Worm (Caenorhabditis elegans): ENCODE results near the gene Y57G11C.1147.

DNA sequence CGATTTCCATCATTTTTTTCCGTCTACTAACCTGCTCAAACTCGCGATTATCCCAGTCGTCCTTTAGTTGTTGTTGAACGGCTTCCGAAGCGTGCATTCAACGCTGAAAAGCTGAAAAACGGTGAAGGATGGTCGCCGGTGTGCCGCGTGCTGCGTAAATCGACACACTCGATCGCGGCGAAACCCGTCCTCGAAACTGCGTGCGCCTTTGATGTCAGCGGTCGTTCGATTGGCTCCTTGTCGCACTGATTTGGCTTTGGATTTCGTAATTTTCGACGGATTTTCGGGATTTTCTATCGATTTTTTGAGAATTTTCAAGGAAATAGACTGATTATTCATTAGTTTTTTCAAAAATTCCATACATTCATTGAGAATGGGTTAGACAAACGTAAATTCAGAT is at the start of gene Y57G11C.1147, which contains the start of gene nuo-3:
- no peak for TF ChIP-seq him-1 (tag; optimal IDR thresholded peaks at IDR 0.05)
- TF ChIP-seq W03F9.2 (tag; optimal IDR thresholded peaks at IDR 0.05), result no peak
- no peak for TF ChIP-seq dao-5 (tag; optimal IDR thresholded peaks at IDR 0.05)
